Worm (Caenorhabditis elegans) whole organism, early embryonic: ENCODE measurements around the gene Y73F8A.36.

Experiments
- ama-1 ChIP-seq: fragments of 150-350 bp; optimal IDR thresholded peaks from 2 replicates; lab custom pipeline; 2014
- ceh-13 ChIP-seq: fragments of 200-800 bp; sonication (Bioruptor generic); optimal IDR thresholded peaks from 2 replicates; lab custom pipeline; 2018; ENCODE audit warnings: mild to moderate bottlenecking, missing genetic modification characterization, missing compliant biosample characterization
- ceh-36 ChIP-seq: sonication (generic microtip); optimal IDR thresholded peaks from 2 replicates; lab custom pipeline; 2016; ENCODE audit warnings: missing genetic modification characterization, inconsistent platforms, missing compliant biosample characterization
- hnd-1 ChIP-seq: sonication (generic microtip); optimal IDR thresholded peaks from 2 replicates; lab custom pipeline; 2016; ENCODE audit warnings: missing genetic modification characterization, missing compliant biosample characterization
- pes-1 ChIP-seq: fragments of 200-800 bp; sonication (Bioruptor generic); IDR thresholded peaks from 2 replicates; pipeline ENCODE4 v1.3.6; 2022; ENCODE audit warnings: missing genetic modification reagents, missing genetic modification characterization, missing compliant biosample characterization
- scrt-1 ChIP-seq: fragments of 200-800 bp; sonication (Bioruptor generic); IDR thresholded peaks from 2 replicates; pipeline ENCODE4 v1.3.6; 2022; ENCODE audit warnings: missing genetic modification characterization, missing compliant biosample characterization
- sea-1 ChIP-seq: fragments of 200-800 bp; sonication (Bioruptor generic); conservative IDR thresholded peaks from 2 replicates; pipeline ENCODE4 v1.3.6; 2022; ENCODE audit warnings: missing genetic modification characterization, missing compliant biosample characterization
- tbx-11 ChIP-seq: fragments of 200-800 bp; sonication (Bioruptor generic); IDR thresholded peaks from 2 replicates; pipeline ENCODE4 v1.3.6; 2022; ENCODE audit warnings: missing genetic modification characterization, missing compliant biosample characterization
- tbx-37 ChIP-seq: fragments of 200-800 bp; sonication (Bioruptor generic); conservative IDR thresholded peaks from 2 replicates; pipeline ENCODE4 v1.3.6; 2022; ENCODE audit warnings: missing genetic modification reagents, missing genetic modification characterization, missing compliant biosample characterization
- tra-4 ChIP-seq: sonication (generic microtip); optimal IDR thresholded peaks from 2 replicates; lab custom pipeline; 2017; ENCODE audit warnings: missing genetic modification characterization, missing compliant biosample characterization

DNA sequence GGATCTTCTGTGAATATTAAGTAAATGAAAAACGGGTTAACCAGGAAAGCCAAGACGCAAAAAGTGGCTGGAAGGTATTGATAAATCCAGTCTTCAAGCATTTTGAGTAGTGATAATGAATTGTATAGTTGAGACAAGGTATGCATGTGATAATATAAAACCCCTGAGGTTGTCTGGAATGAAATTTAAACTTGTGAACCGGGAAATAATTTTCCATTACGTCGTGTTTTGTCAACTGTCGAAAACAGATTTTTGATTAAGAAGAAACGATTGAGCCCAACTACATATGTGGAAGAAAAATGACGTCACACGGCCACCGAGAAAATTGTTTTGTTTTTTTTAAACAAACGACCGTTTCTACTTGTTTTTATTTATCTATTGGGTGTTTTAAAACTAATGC lies 6.4 kb downstream of the Y73F8A.36 start, which contains the start of gene srj-42:
- TF ChIP-seq ama-1 (lab: Kevin White, UChicago) (no peak), ceh-13 (no peak), pes-1 (no peak), ceh-36 (tag; lab: Kevin White, UChicago) (no peak), hnd-1 (tag; lab: Kevin White, UChicago) (no peak), sea-1 (GFP tag; lab: Robert Waterston, UW) (no peak), scrt-1 (GFP tag; lab: Robert Waterston, UW) (no peak), tra-4 (tag; lab: Kevin White, UChicago) (no peak), tbx-37 (no peak), tbx-11 (no peak)
